Worm (Caenorhabditis elegans) whole organism, L4/young adult: ENCODE measurements around the gene F13D11.4.

Experiments
- W03F9.2 ChIP-seq: fragments of 150-350 bp; optimal IDR thresholded peaks from 2 replicates; lab custom pipeline; 2014; ENCODE audit warnings: missing biosample characterization, missing genetic modification characterization
- dao-5 ChIP-seq: sonication (generic microtip); optimal IDR thresholded peaks from 2 replicates; lab custom pipeline; 2016; ENCODE audit warnings: missing genotype, missing genetic modification characterization, moderate library complexity, missing compliant biosample characterization
- him-1 ChIP-seq: sonication (generic microtip); optimal IDR thresholded peaks from 2 replicates; lab custom pipeline; 2016; ENCODE audit warnings: missing genotype, missing genetic modification reagents, missing genetic modification characterization, missing compliant biosample characterization

The F13D11.4 gene

ce11 chrX:5834581-5835481, at the start of gene F13D11.4:
Gene F13D11.4, minus strand, starts transcription at chrX:5834805.
- TF ChIP-seq him-1 (tag; lab: Kevin White, UChicago) (no peak), W03F9.2 (tag; lab: Kevin White, UChicago) (no peak), dao-5 (tag; lab: Kevin White, UChicago) (no peak)

DNA sequence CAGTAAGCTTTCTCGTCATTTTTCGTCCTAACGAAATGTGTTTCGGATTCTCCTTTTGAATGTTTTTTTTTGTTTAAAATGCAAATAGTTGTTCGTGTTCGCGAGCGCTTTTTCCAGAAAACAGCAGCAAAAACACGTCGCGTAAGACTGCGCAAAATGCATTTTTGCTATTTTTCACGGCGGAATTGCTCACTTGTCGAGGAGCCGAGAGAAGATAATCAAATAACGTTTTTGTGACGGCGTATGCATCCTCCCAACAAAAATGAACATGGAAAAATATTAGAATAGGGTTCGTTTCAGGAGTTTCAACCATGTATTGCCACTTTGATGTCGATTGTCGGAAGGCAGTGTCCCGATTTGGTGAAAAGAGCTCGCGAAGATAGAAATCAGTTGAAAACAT, 42.4 kb upstream of the F13D11.4 start:
- TF ChIP-seq dao-5 (tag; lab: Kevin White, UChicago), result no peak
- no peak for TF ChIP-seq W03F9.2 (tag; lab: Kevin White, UChicago)
- no peak for TF ChIP-seq him-1 (tag; lab: Kevin White, UChicago)

DNA sequence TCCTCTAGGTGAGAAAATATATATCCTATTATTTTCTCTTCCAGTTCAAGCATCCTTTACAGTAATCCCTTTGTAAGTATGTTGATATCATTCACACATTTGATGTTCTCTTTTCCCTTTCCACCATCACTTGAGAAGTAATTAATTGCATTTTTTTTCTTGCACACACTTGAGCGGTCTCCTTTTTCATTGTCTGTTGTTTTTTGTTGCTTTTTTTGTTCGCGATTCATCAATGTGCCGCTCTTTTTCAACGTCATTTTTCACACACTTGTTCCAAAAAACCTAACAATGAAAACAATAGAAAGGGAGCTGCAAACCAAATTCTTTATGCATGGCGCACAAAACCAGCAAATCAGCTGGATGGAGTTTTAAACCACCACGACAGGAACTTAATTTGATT, 41.0 kb upstream of the F13D11.4 start, which contains the start of gene F49E10.4:
Gene F49E10.4, plus strand, starts transcription at position 301 of the 400 bp plus-strand sequence.
- no peak for TF ChIP-seq him-1 (tag; lab: Kevin White, UChicago)
- no peak for TF ChIP-seq W03F9.2 (tag; lab: Kevin White, UChicago)
- TF ChIP-seq dao-5 (tag; lab: Kevin White, UChicago), result no peak

ce11 chrX:5872153-5872552, 37.5 kb upstream of the F13D11.4 start:
- TF ChIP-seq dao-5 (tag; lab: Kevin White, UChicago), result no peak
- TF ChIP-seq him-1 (tag; lab: Kevin White, UChicago), result no peak
- TF ChIP-seq W03F9.2 (tag; lab: Kevin White, UChicago), result no peak

ce11 chrX:5869603-5870002, 35.0 kb upstream of the F13D11.4 start:
- TF ChIP-seq him-1 (tag; lab: Kevin White, UChicago) (no peak), W03F9.2 (tag; lab: Kevin White, UChicago) (no peak), dao-5 (tag; lab: Kevin White, UChicago) (no peak)

- TF ChIP-seq W03F9.2 (tag; lab: Kevin White, UChicago) (no peak), him-1 (tag; lab: Kevin White, UChicago) (no peak), dao-5 (tag; lab: Kevin White, UChicago) (no peak)
Observed at ce11 chrX:5868030-5868429, 33.4 kb upstream of the F13D11.4 start.

DNA sequence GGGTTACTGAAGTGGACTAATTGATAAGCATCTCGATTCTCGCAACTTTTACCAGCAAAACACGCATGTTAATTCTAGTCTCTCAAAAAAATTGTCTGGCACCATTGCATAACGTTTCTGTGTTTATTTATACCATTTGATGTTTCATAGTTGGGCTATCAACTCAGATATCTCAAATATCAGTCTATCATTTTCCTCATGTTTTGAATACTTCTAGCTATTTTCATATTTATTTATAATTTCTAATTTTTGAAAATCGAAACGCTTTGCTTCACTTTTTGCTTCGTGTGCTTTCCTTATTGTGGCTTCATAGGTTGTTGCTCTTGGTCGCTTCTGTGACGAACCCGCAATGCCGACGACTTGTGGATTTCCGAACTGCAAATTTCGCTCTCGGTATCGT, 27.8 kb upstream of the F13D11.4 start, which contains the start of gene ctbp-1:
Gene ctbp-1, plus strand, starts transcription at position 301 of the 400 bp plus-strand sequence.
- TF ChIP-seq W03F9.2 (tag; lab: Kevin White, UChicago) (no peak), dao-5 (tag; lab: Kevin White, UChicago) (no peak), him-1 (tag; lab: Kevin White, UChicago) (no peak)

DNA sequence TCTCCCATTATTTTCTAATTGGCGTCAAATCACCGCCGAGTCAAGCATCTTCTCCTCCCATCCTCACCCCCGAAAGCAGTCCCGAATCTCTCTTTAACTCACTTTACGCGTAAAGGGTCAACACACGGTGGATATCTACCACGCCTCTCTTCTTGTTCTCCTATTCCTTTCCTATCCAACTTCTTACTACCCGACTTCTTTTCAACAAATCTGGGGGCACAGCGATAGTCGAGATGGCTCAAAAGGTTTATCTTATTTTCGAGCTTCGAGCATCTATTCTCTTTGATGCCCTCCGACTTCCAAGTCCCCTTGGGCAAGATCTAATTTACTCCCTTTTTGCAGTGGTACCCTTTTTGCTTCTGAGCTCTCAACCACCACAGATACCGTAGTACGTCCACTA, 24.6 kb upstream of the F13D11.4 start:
- no peak for TF ChIP-seq W03F9.2 (tag; lab: Kevin White, UChicago)
- no peak for TF ChIP-seq dao-5 (tag; lab: Kevin White, UChicago)
- TF ChIP-seq him-1 (tag; lab: Kevin White, UChicago), result no peak

ce11 chrX:5854452-5855234, 20.0 kb upstream of the F13D11.4 start:
- no peak for TF ChIP-seq W03F9.2 (tag; lab: Kevin White, UChicago)
- no peak for TF ChIP-seq him-1 (tag; lab: Kevin White, UChicago)
- TF ChIP-seq dao-5 (tag; lab: Kevin White, UChicago), result no peak

DNA sequence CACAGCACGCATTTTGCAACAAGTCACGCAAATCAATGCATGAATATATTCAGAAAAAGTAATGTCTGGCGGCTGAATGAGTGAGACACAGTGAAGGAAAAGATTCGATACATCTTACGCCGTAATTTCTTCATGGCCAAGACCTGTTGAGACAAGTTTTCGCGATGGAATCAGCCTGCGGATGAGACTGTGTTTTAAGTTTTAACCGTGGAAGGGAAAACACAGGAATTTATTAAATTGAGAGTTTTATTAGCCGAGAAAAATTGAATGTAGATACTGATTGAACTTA, 19.5 kb upstream of the F13D11.4 start, which contains the start of gene hog-1:
Gene hog-1, minus strand, starts transcription at position 101 of the 289 bp plus-strand sequence.
- TF ChIP-seq dao-5 (tag; lab: Kevin White, UChicago), result no peak
- TF ChIP-seq him-1 (tag; lab: Kevin White, UChicago), result no peak
- TF ChIP-seq W03F9.2 (tag; lab: Kevin White, UChicago), result no peak

DNA sequence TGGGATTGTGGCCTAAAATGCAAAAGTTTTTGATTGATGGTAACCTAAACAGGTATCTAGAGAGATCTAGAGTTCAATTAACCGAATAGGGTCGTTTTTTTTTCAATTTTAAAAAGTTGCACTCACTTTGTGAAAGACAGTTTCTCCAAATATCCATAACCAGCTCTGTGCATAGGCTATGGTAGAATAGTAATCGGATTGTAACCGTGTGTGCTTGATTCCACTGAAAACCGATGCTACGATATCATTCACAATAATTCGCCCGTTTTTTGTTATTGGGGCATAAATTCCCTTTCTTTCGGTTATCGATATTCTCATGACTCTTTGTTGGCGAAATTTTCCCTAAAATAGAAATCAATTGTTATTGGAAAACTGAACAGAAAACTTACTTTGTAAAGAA, 17.5 kb upstream of the F13D11.4 start:
- TF ChIP-seq him-1 (tag; lab: Kevin White, UChicago) (no peak), dao-5 (tag; lab: Kevin White, UChicago) (no peak), W03F9.2 (tag; lab: Kevin White, UChicago) (no peak)

- TF ChIP-seq him-1 (tag; lab: Kevin White, UChicago), result no peak
- TF ChIP-seq dao-5 (tag; lab: Kevin White, UChicago), result no peak
- TF ChIP-seq W03F9.2 (tag; lab: Kevin White, UChicago), result no peak
Observed at ce11 chrX:5850472-5850871, 15.9 kb upstream of the F13D11.4 start.

- no peak for TF ChIP-seq dao-5 (tag; lab: Kevin White, UChicago)
- TF ChIP-seq him-1 (tag; lab: Kevin White, UChicago), result no peak
- TF ChIP-seq W03F9.2 (tag; lab: Kevin White, UChicago), result no peak
Observed at ce11 chrX:5848703-5849102, 14.1 kb upstream of the F13D11.4 start, which contains the start of gene atat-2. Gene atat-2, plus strand, starts transcription at chrX:5849100.
